Worm (Caenorhabditis elegans) whole organism, early embryonic: Measurements from ENCODE around the gene F14F3.4.

Experiments
- aly-1 ChIP-seq: sonication (generic microtip); optimal IDR thresholded peaks from 2 replicates; lab custom pipeline; 2016; ENCODE audit warnings: missing genetic modification characterization, missing compliant biosample characterization
- ama-1 ChIP-seq: fragments of 150-350 bp; optimal IDR thresholded peaks from 2 replicates; lab custom pipeline; 2014
- ceh-13 ChIP-seq: fragments of 200-800 bp; sonication (Bioruptor generic); optimal IDR thresholded peaks from 2 replicates; lab custom pipeline; 2018; ENCODE audit warnings: mild to moderate bottlenecking, missing genetic modification characterization, missing compliant biosample characterization
- ceh-36 ChIP-seq: sonication (generic microtip); optimal IDR thresholded peaks from 2 replicates; lab custom pipeline; 2016; ENCODE audit warnings: missing genetic modification characterization, inconsistent platforms, missing compliant biosample characterization
- ets-7 ChIP-seq: sonication (generic microtip); optimal IDR thresholded peaks from 2 replicates; lab custom pipeline; 2016; ENCODE audit warnings: missing genotype, missing genetic modification characterization, missing compliant biosample characterization
- flt-1 ChIP-seq: fragments of 200-800 bp; sonication (Bioruptor generic); IDR thresholded peaks from 2 replicates; pipeline ENCODE4 v1.3.6; 2022; ENCODE audit warnings: missing genetic modification characterization, missing compliant biosample characterization
- hmbx-1 ChIP-seq: sonication (generic microtip); optimal IDR thresholded peaks from 2 replicates; lab custom pipeline; 2016; ENCODE audit warnings: mild to moderate bottlenecking, missing genetic modification characterization, missing compliant biosample characterization
- hnd-1 ChIP-seq: sonication (generic microtip); optimal IDR thresholded peaks from 2 replicates; lab custom pipeline; 2016; ENCODE audit warnings: missing genetic modification characterization, missing compliant biosample characterization
- pes-1 ChIP-seq: fragments of 200-800 bp; sonication (Bioruptor generic); IDR thresholded peaks from 2 replicates; pipeline ENCODE4 v1.3.6; 2022; ENCODE audit warnings: missing genetic modification reagents, missing genetic modification characterization, missing compliant biosample characterization
- scrt-1 ChIP-seq: fragments of 200-800 bp; sonication (Bioruptor generic); IDR thresholded peaks from 2 replicates; pipeline ENCODE4 v1.3.6; 2022; ENCODE audit warnings: missing genetic modification characterization, missing compliant biosample characterization
- sea-1 ChIP-seq: fragments of 200-800 bp; sonication (Bioruptor generic); conservative IDR thresholded peaks from 2 replicates; pipeline ENCODE4 v1.3.6; 2022; ENCODE audit warnings: missing genetic modification characterization, missing compliant biosample characterization

DNA sequence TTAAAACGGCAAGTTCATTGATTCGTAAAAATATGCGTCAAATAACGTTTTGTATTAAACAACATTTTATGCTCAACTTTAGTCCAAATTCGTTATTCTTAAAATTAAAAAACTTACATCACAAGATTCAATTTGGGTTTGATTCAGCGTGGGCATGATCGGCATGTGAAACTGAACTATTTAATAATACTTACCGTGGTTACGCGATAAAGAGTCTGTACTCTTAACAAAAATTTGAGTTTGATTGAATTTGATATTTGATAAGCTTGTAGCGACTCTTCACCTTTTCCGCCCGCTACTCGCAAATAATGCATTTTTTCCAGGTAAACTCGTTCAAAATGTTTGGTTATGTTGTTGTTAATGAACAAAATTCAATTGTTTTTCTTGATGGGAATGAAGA is 12.2 kb upstream of the F14F3.4 start, which contains the start of gene glo-3:
- TF ChIP-seq sea-1 (GFP tag; lab: Robert Waterston, UW) (no peak), ama-1 (lab: Kevin White, UChicago) (no peak), scrt-1 (no peak), pes-1 (GFP tag; lab: Robert Waterston, UW) (no peak), hmbx-1 (tag; lab: Kevin White, UChicago) (no peak), flt-1 (GFP tag; lab: Robert Waterston, UW) (no peak), ceh-13 (GFP tag; lab: Kevin White, UChicago) (no peak), ceh-36 (tag; lab: Kevin White, UChicago) (no peak), aly-1 (tag; lab: Kevin White, UChicago) (no peak), ets-7 (tag; lab: Kevin White, UChicago) (no peak), hnd-1 (no peak)
